Worm (Caenorhabditis elegans) whole organism, early embryonic: ENCODE data around the gene C50F4.9.

Experiments
- ama-1 ChIP-seq: fragments of 150-350 bp; optimal IDR thresholded peaks from 2 replicates; lab custom pipeline; 2014
- tra-4 ChIP-seq: sonication (generic microtip); optimal IDR thresholded peaks from 2 replicates; lab custom pipeline; 2017; ENCODE audit warnings: missing genetic modification characterization, missing compliant biosample characterization

- TF ChIP-seq ama-1 (no peak), tra-4 (no peak)
Observed at ce11 chrV:9541506-9541905, 17.5 kb upstream of the C50F4.9 start, which contains the start of gene C50F4.16.
